Fruit fly (Drosophila melanogaster) whole organism, embryonic: ENCODE measurements around the gene ath.

Experiments used
- grau ChIP-seq: fragments of 200-800 bp; optimal IDR thresholded peaks from 3 replicates; lab custom pipeline; 2019; ENCODE audit warnings: missing biosample characterization, mild to moderate bottlenecking, missing genetic modification characterization, moderate library complexity
- nerfin-1 ChIP-seq: fragments of 200-800 bp; sonication (Bioruptor generic); optimal IDR thresholded peaks from 3 replicates; lab custom pipeline; 2019; ENCODE audit warnings: missing biosample characterization, mild to moderate bottlenecking, missing genetic modification characterization, moderate library complexity

DNA sequence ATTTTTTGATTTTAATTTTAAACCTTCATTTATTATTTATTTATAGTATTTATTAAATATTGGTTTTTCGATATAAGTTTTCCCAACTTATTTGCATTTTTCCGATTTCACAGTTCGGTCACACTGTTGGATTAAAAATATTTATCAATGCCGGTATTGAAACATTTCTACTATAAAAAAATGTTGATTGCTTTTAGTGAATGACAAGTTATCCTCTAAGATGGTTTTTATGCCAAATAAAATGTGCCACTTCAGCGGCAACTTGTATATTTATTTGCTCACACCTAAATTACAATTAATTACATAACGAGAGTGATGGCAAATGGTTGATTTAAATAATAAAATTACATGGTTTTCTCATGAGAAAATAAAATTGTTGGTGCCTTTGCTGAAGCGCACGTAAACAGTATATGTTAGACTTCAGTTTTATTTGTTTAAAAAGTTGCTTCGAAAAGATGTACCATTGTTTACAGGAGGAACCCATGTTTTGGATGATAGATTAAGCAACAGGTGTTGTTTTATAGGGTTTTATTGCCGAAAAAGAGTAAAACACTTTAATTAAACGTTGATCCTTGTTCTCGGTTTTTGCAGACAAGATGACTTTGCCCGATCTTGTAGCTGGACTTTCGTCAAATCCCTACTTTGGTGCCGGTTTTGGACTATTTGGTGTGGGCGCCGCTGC lies 11.7 kb downstream of the ath start, which contains the start of gene Bcs1:
- peak; percentile 21 for TF ChIP-seq nerfin-1
- TF ChIP-seq grau (tag; lab: Kevin White, UChicago) = no peak
